Fruit fly (Drosophila melanogaster) Kc167 (cell line): ENCODE data around the gene Srp54.

Source experiments
- Myc ChIP-seq: fragments of >200 bp; optimal IDR thresholded peaks from 2 replicates; lab custom pipeline; 2017; ENCODE audit warnings: missing external identifiers
- Sin3A ChIP-seq: fragments of >200 bp; optimal IDR thresholded peaks from 2 replicates; lab custom pipeline; 2018; ENCODE audit warnings: missing external identifiers
- h ChIP-seq: fragments of >200 bp; optimal IDR thresholded peaks from 3 replicates; lab custom pipeline; 2018; ENCODE audit warnings: missing external identifiers
- insv ChIP-seq: fragments of >200 bp; optimal IDR thresholded peaks from 3 replicates; lab custom pipeline; 2018; ENCODE audit warnings: missing external identifiers
- psq ChIP-seq: fragments of >200 bp; optimal IDR thresholded peaks from 2 replicates; lab custom pipeline; 2017; ENCODE audit warnings: missing external identifiers
- ttk ChIP-seq: sonication (Bioruptor generic); optimal IDR thresholded peaks from 2 replicates; lab custom pipeline; 2017; ENCODE audit warnings: missing external identifiers

- TF ChIP-seq insv (lab: Kevin White, UChicago), result no peak
- no peak for TF ChIP-seq psq (lab: Kevin White, UChicago)
- TF ChIP-seq Sin3A, result no peak
- no peak for TF ChIP-seq Myc (lab: Kevin White, UChicago)
- TF ChIP-seq h (lab: Kevin White, UChicago), result no peak
- no peak for TF ChIP-seq ttk (lab: Kevin White, UChicago)
Observed at dm6 chr2L:9960758-9961157, 48.0 kb downstream of the Srp54 start.
